Worm (Caenorhabditis elegans): ENCODE measurements around the gene irld-12.

- TF ChIP-seq ztf-11 (tag; optimal IDR thresholded peaks at IDR 0.05) (no peak), aly-2 (tag; optimal IDR thresholded peaks at IDR 0.05) (no peak), elt-3 (tag; optimal IDR thresholded peaks at IDR 0.05) (no peak), ztf-4 (tag; optimal IDR thresholded peaks at IDR 0.05) (no peak), mep-1 (tag; optimal IDR thresholded peaks at IDR 0.05) (no peak), nhr-19 (GFP tag; conservative IDR thresholded peaks at IDR 0.05) (no peak), fos-1 (tag; optimal IDR thresholded peaks at IDR 0.05) (no peak)
Measured at ce11 chrV:3005964-3006363, 15.2 kb downstream of the irld-12 start, which contains the start of gene srw-112.
